Worm (Caenorhabditis elegans) whole organism, L1 larva: ENCODE results near the gene sru-37.

ENCODE experiments used
- F16B12.6 ChIP-seq: fragments of 150-350 bp; optimal IDR thresholded peaks from 2 replicates; lab custom pipeline; 2014; ENCODE audit warnings: missing biosample characterization, missing genetic modification characterization
- alr-1 ChIP-seq: fragments of 200-800 bp; sonication (Bioruptor generic); optimal IDR thresholded peaks from 2 replicates; lab custom pipeline; 2018; ENCODE audit warnings: borderline replicate concordance, mild to moderate bottlenecking, missing genetic modification characterization, missing compliant biosample characterization
- aly-2 ChIP-seq: fragments of 150-350 bp; optimal IDR thresholded peaks from 2 replicates; lab custom pipeline; 2014; ENCODE audit warnings: missing biosample characterization, missing genetic modification characterization
- ces-1 ChIP-seq: fragments of 150-350 bp; optimal IDR thresholded peaks from 2 replicates; lab custom pipeline; 2014; ENCODE audit warnings: missing biosample characterization, missing genetic modification reagents, missing genetic modification characterization
- lin-15B ChIP-seq: fragments of 150-350 bp; sonication (generic microtip); optimal IDR thresholded peaks from 3 replicates; lab custom pipeline; 2014; ENCODE audit warnings: missing biosample characterization, missing genetic modification characterization
- mdl-1 ChIP-seq, 2 experiments: fragments of 150-350 bp; optimal IDR thresholded peaks; 2 replicates each; lab custom pipeline; 2014 to 2017; ENCODE audit warnings: missing biosample characterization in 2 of 2, missing genetic modification characterization in 2 of 2, inconsistent platforms in 1 of 2
- nhr-12 ChIP-seq: sonication (generic microtip); optimal IDR thresholded peaks from 2 replicates; lab custom pipeline; 2017; ENCODE audit warnings: missing biosample characterization, missing genetic modification characterization
- nhr-28 ChIP-seq: fragments of 150-350 bp; optimal IDR thresholded peaks from 2 replicates; lab custom pipeline; 2014; ENCODE audit warnings: missing biosample characterization, missing genetic modification characterization
- rnt-1 ChIP-seq: sonication (generic microtip); optimal IDR thresholded peaks from 2 replicates; lab custom pipeline; 2016; ENCODE audit warnings: mild to moderate bottlenecking, missing genetic modification characterization, moderate library complexity, missing compliant biosample characterization
- swsn-7 ChIP-seq: sonication (generic microtip); optimal IDR thresholded peaks from 2 replicates; lab custom pipeline; 2016; ENCODE audit warnings: missing genetic modification characterization, missing compliant biosample characterization
- tbx-2 ChIP-seq: sonication (generic microtip); optimal IDR thresholded peaks from 2 replicates; lab custom pipeline; 2016; ENCODE audit warnings: missing genetic modification characterization, missing compliant biosample characterization
- unc-30 ChIP-seq: sonication (generic microtip); optimal IDR thresholded peaks from 2 replicates; lab custom pipeline; 2017; ENCODE audit warnings: missing biosample characterization, missing genetic modification characterization
- unc-62 ChIP-seq: fragments of 150-350 bp; optimal IDR thresholded peaks from 2 replicates; lab custom pipeline; 2014; ENCODE audit warnings: missing biosample characterization, missing genetic modification reagents, missing genetic modification characterization
- ztf-11 ChIP-seq, 2 experiments: sonication (generic microtip); optimal IDR thresholded peaks; 2 replicates each; lab custom pipeline; 2016 to 2017; ENCODE audit warnings: missing genetic modification characterization in 2 of 2, missing biosample characterization in 1 of 2, missing compliant biosample characterization in 1 of 2

ce11 chrV:9805161-9805560 lies at the start of gene sru-37:
- no peak for TF ChIP-seq unc-62 (GFP tag; lab: Kevin White, UChicago)
- no peak for TF ChIP-seq ztf-11 (tag; optimal IDR thresholded peaks at IDR 0.05; lab: Kevin White, UChicago)
- no peak for TF ChIP-seq unc-30 (tag; lab: Kevin White, UChicago)
- no peak for TF ChIP-seq ces-1 (GFP tag; lab: Kevin White, UChicago)
- no peak for TF ChIP-seq aly-2 (tag; lab: Kevin White, UChicago)
- TF ChIP-seq alr-1 = no peak
- TF ChIP-seq nhr-12 (tag; lab: Kevin White, UChicago) = no peak
- no peak for TF ChIP-seq rnt-1
- TF ChIP-seq tbx-2 = no peak
- no peak for TF ChIP-seq F16B12.6 (tag; lab: Kevin White, UChicago)
- no peak for TF ChIP-seq lin-15B (tag; lab: Kevin White, UChicago)
- TF ChIP-seq swsn-7 (tag; lab: Kevin White, UChicago) = no peak
- no peak for TF ChIP-seq nhr-28
- no peak for TF ChIP-seq mdl-1 (tag; optimal IDR thresholded peaks at IDR 0.05; lab: Kevin White, UChicago)
